Worm (Caenorhabditis elegans) whole organism, L1 larva: ENCODE measurements around the gene glb-15.

ENCODE experiments used
- C16A3.4 ChIP-seq: fragments of 150-350 bp; optimal IDR thresholded peaks from 2 replicates; lab custom pipeline; 2014; ENCODE audit warnings: missing biosample characterization, missing genetic modification characterization
- F16B12.6 ChIP-seq: fragments of 150-350 bp; optimal IDR thresholded peaks from 2 replicates; lab custom pipeline; 2014; ENCODE audit warnings: missing biosample characterization, missing genetic modification characterization
- Y116A8C.19 ChIP-seq: sonication (generic microtip); optimal IDR thresholded peaks from 2 replicates; lab custom pipeline; 2016; ENCODE audit warnings: missing compliant biosample characterization, missing genetic modification characterization, borderline replicate concordance
- aha-1 ChIP-seq: fragments of 150-350 bp; optimal IDR thresholded peaks from 2 replicates; lab custom pipeline; 2014; ENCODE audit warnings: missing biosample characterization, missing genetic modification characterization
- alr-1 ChIP-seq: fragments of 200-800 bp; sonication (Bioruptor generic); optimal IDR thresholded peaks from 2 replicates; lab custom pipeline; 2018; ENCODE audit warnings: borderline replicate concordance, mild to moderate bottlenecking, missing genetic modification characterization, missing compliant biosample characterization
- aly-2 ChIP-seq: fragments of 150-350 bp; optimal IDR thresholded peaks from 2 replicates; lab custom pipeline; 2014; ENCODE audit warnings: missing biosample characterization, missing genetic modification characterization
- ama-1 ChIP-seq: fragments of 150-350 bp; optimal IDR thresholded peaks from 2 replicates; lab custom pipeline; 2014
- ceh-82 ChIP-seq, 3 experiments: fragments of 150-350 bp in 1 of 3; sonication (generic microtip) in 2 of 3; optimal IDR thresholded peaks; 2 replicates each; lab custom pipeline; 2014 to 2017; ENCODE audit warnings: missing biosample characterization in 3 of 3, missing genetic modification characterization in 3 of 3
- ceh-90 ChIP-seq: sonication (generic microtip); optimal IDR thresholded peaks from 2 replicates; lab custom pipeline; 2016; ENCODE audit warnings: missing genetic modification characterization, missing compliant biosample characterization
- ces-1 ChIP-seq: fragments of 150-350 bp; optimal IDR thresholded peaks from 2 replicates; lab custom pipeline; 2014; ENCODE audit warnings: missing biosample characterization, missing genetic modification reagents, missing genetic modification characterization
- efl-3 ChIP-seq: fragments of 200-800 bp; sonication (Bioruptor generic); optimal IDR thresholded peaks from 2 replicates; lab custom pipeline; 2018; ENCODE audit warnings: mild to moderate bottlenecking, missing genetic modification characterization, missing compliant biosample characterization
- egl-13 ChIP-seq: sonication (generic microtip); optimal IDR thresholded peaks from 2 replicates; lab custom pipeline; 2016; ENCODE audit warnings: missing genotype, missing genetic modification reagents, missing genetic modification characterization, missing compliant biosample characterization
- fkh-10 ChIP-seq: sonication (generic microtip); optimal IDR thresholded peaks from 2 replicates; lab custom pipeline; 2017; ENCODE audit warnings: missing biosample characterization, missing genetic modification reagents, missing genetic modification characterization
- fkh-8 ChIP-seq: sonication (generic microtip); optimal IDR thresholded peaks from 2 replicates; lab custom pipeline; 2016; ENCODE audit warnings: mild to moderate bottlenecking, missing genetic modification characterization, missing compliant biosample characterization
- grh-1 ChIP-seq: fragments of 200-800 bp; sonication (Bioruptor generic); IDR thresholded peaks from 2 replicates; pipeline ENCODE4 v1.3.6; 2022; ENCODE audit warnings: missing genetic modification reagents, missing genetic modification characterization, missing compliant biosample characterization
- hlh-4 ChIP-seq: sonication (generic microtip); optimal IDR thresholded peaks from 2 replicates; lab custom pipeline; 2016; ENCODE audit warnings: mild to moderate bottlenecking, missing genetic modification characterization, missing compliant biosample characterization
- hpl-2 ChIP-seq: fragments of 150-350 bp; optimal IDR thresholded peaks from 2 replicates; lab custom pipeline; 2014; ENCODE audit warnings: missing biosample characterization, missing genetic modification reagents, missing genetic modification characterization
- irx-1 ChIP-seq: sonication (generic microtip); optimal IDR thresholded peaks from 2 replicates; lab custom pipeline; 2016; ENCODE audit warnings: missing genetic modification characterization, missing compliant biosample characterization
- jun-1 ChIP-seq: fragments of 150-350 bp; optimal IDR thresholded peaks from 2 replicates; lab custom pipeline; 2014; ENCODE audit warnings: missing biosample characterization, missing genetic modification reagents, missing genetic modification characterization
- lin-14 ChIP-seq: fragments of 200-800 bp; sonication (Bioruptor generic); optimal IDR thresholded peaks from 2 replicates; lab custom pipeline; 2018; ENCODE audit warnings: mild to moderate bottlenecking, missing genetic modification characterization, moderate library complexity, missing compliant biosample characterization
- lin-35 ChIP-seq, 2 experiments: fragments of 150-350 bp; optimal IDR thresholded peaks; 2 replicates each; lab custom pipeline; 2014; ENCODE audit warnings: missing biosample characterization in 2 of 2, missing genetic modification characterization in 2 of 2, missing genetic modification reagents in 2 of 2
- lsy-2 ChIP-seq, 2 experiments: fragments of 150-350 bp; optimal IDR thresholded peaks; 2 replicates each; lab custom pipeline; 2014; ENCODE audit warnings: missing biosample characterization in 2 of 2, missing genetic modification characterization in 2 of 2
- mdl-1 ChIP-seq, 2 experiments: fragments of 150-350 bp; optimal IDR thresholded peaks; 2 replicates each; lab custom pipeline; 2014 to 2017; ENCODE audit warnings: missing biosample characterization in 2 of 2, missing genetic modification characterization in 2 of 2, inconsistent platforms in 1 of 2
- mep-1 ChIP-seq: fragments of 150-350 bp; optimal IDR thresholded peaks from 2 replicates; lab custom pipeline; 2014; ENCODE audit warnings: missing biosample characterization, missing genetic modification characterization
- nhr-11 ChIP-seq: fragments of 150-350 bp; optimal IDR thresholded peaks from 2 replicates; lab custom pipeline; 2014; ENCODE audit warnings: missing biosample characterization, missing genetic modification characterization
- nhr-19 ChIP-seq: fragments of 200-800 bp; sonication (Bioruptor generic); conservative IDR thresholded peaks from 2 replicates; pipeline ENCODE4 v1.3.6; 2022; ENCODE audit warnings: missing genetic modification characterization, missing compliant biosample characterization
- nhr-20 ChIP-seq: sonication (generic microtip); optimal IDR thresholded peaks from 2 replicates; lab custom pipeline; 2016; ENCODE audit warnings: mild to moderate bottlenecking, missing genetic modification characterization, missing compliant biosample characterization
- nhr-28 ChIP-seq: fragments of 150-350 bp; optimal IDR thresholded peaks from 2 replicates; lab custom pipeline; 2014; ENCODE audit warnings: missing biosample characterization, missing genetic modification characterization
- nhr-71 ChIP-seq: sonication (generic microtip); optimal IDR thresholded peaks from 2 replicates; lab custom pipeline; 2016; ENCODE audit warnings: mild to moderate bottlenecking, missing genetic modification characterization, moderate library complexity, missing compliant biosample characterization
- nhr-76 ChIP-seq: sonication (generic microtip); optimal IDR thresholded peaks from 2 replicates; lab custom pipeline; 2017; ENCODE audit warnings: missing biosample characterization, missing genetic modification characterization
- nhr-85 ChIP-seq: sonication (generic microtip); peaks from one replicate; lab custom pipeline; 2016; ENCODE audit warnings: missing genetic modification characterization, inconsistent platforms, missing compliant biosample characterization
- pqm-1 ChIP-seq: sonication (generic microtip); optimal IDR thresholded peaks from 3 replicates; lab custom pipeline; 2017; ENCODE audit warnings: missing biosample characterization, missing genetic modification characterization
- skn-1 ChIP-seq: fragments of 150-350 bp; optimal IDR thresholded peaks from 2 replicates; lab custom pipeline; 2014; ENCODE audit warnings: missing biosample characterization, missing genetic modification characterization
- sox-4 ChIP-seq: sonication (generic microtip); optimal IDR thresholded peaks from 2 replicates; lab custom pipeline; 2016; ENCODE audit warnings: missing genetic modification characterization, missing compliant biosample characterization
- sup-37 ChIP-seq: fragments of 200-800 bp; sonication (Bioruptor generic); optimal IDR thresholded peaks from 2 replicates; lab custom pipeline; 2018; ENCODE audit warnings: mild to moderate bottlenecking, missing genetic modification characterization, missing compliant biosample characterization
- swsn-7 ChIP-seq: sonication (generic microtip); optimal IDR thresholded peaks from 2 replicates; lab custom pipeline; 2016; ENCODE audit warnings: missing genetic modification characterization, missing compliant biosample characterization
- tbx-2 ChIP-seq: sonication (generic microtip); optimal IDR thresholded peaks from 2 replicates; lab custom pipeline; 2016; ENCODE audit warnings: missing genetic modification characterization, missing compliant biosample characterization
- unc-30 ChIP-seq: sonication (generic microtip); optimal IDR thresholded peaks from 2 replicates; lab custom pipeline; 2017; ENCODE audit warnings: missing biosample characterization, missing genetic modification characterization
- unc-62 ChIP-seq: fragments of 150-350 bp; optimal IDR thresholded peaks from 2 replicates; lab custom pipeline; 2014; ENCODE audit warnings: missing biosample characterization, missing genetic modification reagents, missing genetic modification characterization
- unc-98 ChIP-seq: fragments of 200-800 bp; sonication (Bioruptor generic); IDR thresholded peaks from 2 replicates; pipeline ENCODE4 v1.3.6; 2022; ENCODE audit warnings: missing genetic modification characterization, missing compliant biosample characterization
- vab-15 ChIP-seq: sonication (generic microtip); optimal IDR thresholded peaks from 2 replicates; lab custom pipeline; 2017; ENCODE audit warnings: missing genotype, mild to moderate bottlenecking, missing genetic modification characterization, missing compliant biosample characterization
- zag-1 ChIP-seq: fragments of 150-350 bp; optimal IDR thresholded peaks from 2 replicates; lab custom pipeline; 2014; ENCODE audit warnings: missing biosample characterization, missing genetic modification characterization
- ztf-11 ChIP-seq, 2 experiments: sonication (generic microtip); optimal IDR thresholded peaks; 2 replicates each; lab custom pipeline; 2016 to 2017; ENCODE audit warnings: missing genetic modification characterization in 2 of 2, missing biosample characterization in 1 of 2, missing compliant biosample characterization in 1 of 2

glb-15 gene

ce11 chrV:11585122-11585521 lies 33.0 kb downstream of the glb-15 start (continued):
- TF ChIP-seq lin-14 (GFP tag; lab: Kevin White, UChicago) (no peak), nhr-20 (tag; lab: Kevin White, UChicago) (peak; percentile 75), egl-13 (tag; lab: Kevin White, UChicago) (no peak), ama-1 (lab: Kevin White, UChicago) (no peak), aha-1 (tag; lab: Kevin White, UChicago) (no peak), nhr-19 (GFP tag; lab: Robert Waterston, UW) (peak; percentile 66), nhr-76 (tag; lab: Kevin White, UChicago) (no peak), alr-1 (tag; lab: Kevin White, UChicago) (no peak), Y116A8C.19 (tag; lab: Kevin White, UChicago) (no peak)
- TF ChIP-seq, all 84 proteins: peak for 17

ce11 chrV:11583212-11583611 lies 34.9 kb downstream of the glb-15 start, which contains the start of gene srx-88:
srx-88 (plus strand) TSS chrV:11583512.
- no peak for TF ChIP-seq lin-14 (GFP tag; lab: Kevin White, UChicago)
- TF ChIP-seq, all 84 proteins: peak for 0

ce11 chrV:11580826-11581225 lies 37.2 kb downstream of the glb-15 start, which contains the start of gene srx-90:
srx-90 (plus strand) TSS chrV:11581126.
- TF ChIP-seq pqm-1 (tag; lab: Kevin White, UChicago) (no peak), zag-1 (tag; lab: Kevin White, UChicago) (no peak), lin-14 (GFP tag; lab: Kevin White, UChicago) (no peak), grh-1 (no peak)

ce11 chrV:11574563-11574962 lies 43.5 kb downstream of the glb-15 start:
- TF ChIP-seq mdl-1 (tag; optimal IDR thresholded peaks at IDR 0.05; lab: Kevin White, UChicago), result no peak
- peak in 1 of 2 experiments; percentile 51 for TF ChIP-seq lsy-2 (tag; optimal IDR thresholded peaks at IDR 0.05; lab: Kevin White, UChicago)

- TF ChIP-seq ceh-90 (tag; lab: Kevin White, UChicago) (no peak), hpl-2 (GFP tag; lab: Kevin White, UChicago) (peak; percentile 46), aly-2 (no peak), mep-1 (tag; lab: Kevin White, UChicago) (no peak), vab-15 (tag; lab: Kevin White, UChicago) (no peak), sup-37 (GFP tag; lab: Kevin White, UChicago) (no peak), alr-1 (tag; lab: Kevin White, UChicago) (no peak), fkh-8 (tag; lab: Kevin White, UChicago) (no peak), jun-1 (peak; percentile 42), C16A3.4 (peak; percentile 92), skn-1 (tag; lab: Kevin White, UChicago) (peak; percentile 6), nhr-71 (peak; percentile 100), unc-62 (GFP tag; lab: Kevin White, UChicago) (no peak), hlh-4 (tag; lab: Kevin White, UChicago) (no peak), F16B12.6 (no peak), unc-98 (GFP tag; lab: Robert Waterston, UW) (no peak), irx-1 (tag; lab: Kevin White, UChicago) (peak; percentile 55), sox-4 (tag; lab: Kevin White, UChicago) (no peak), egl-13 (tag; lab: Kevin White, UChicago) (no peak), nhr-28 (no peak), ceh-82 (tag; optimal IDR thresholded peaks at IDR 0.05; lab: Kevin White, UChicago) (no peak), lin-14 (GFP tag; lab: Kevin White, UChicago) (peak; percentile 97), tbx-2 (peak; percentile 76), fkh-10 (no peak), nhr-76 (tag; lab: Kevin White, UChicago) (no peak), ces-1 (no peak), unc-30 (no peak), nhr-85 (tag; lab: Kevin White, UChicago) (peak; percentile 99), swsn-7 (peak; percentile 61), ztf-11 (tag; optimal IDR thresholded peaks at IDR 0.05; lab: Kevin White, UChicago) (no peak), lin-35 (GFP tag; optimal IDR thresholded peaks at IDR 0.05; lab: Kevin White, UChicago) (peak in 1 of 2 experiments; percentile 85), efl-3 (GFP tag; lab: Kevin White, UChicago) (no peak), nhr-11 (no peak), Y116A8C.19 (tag; lab: Kevin White, UChicago) (no peak)
Measured at ce11 chrV:11572803-11573490, 45.1 kb downstream of the glb-15 start, which contains the start of the genes H12C20.7 and nhr-68. H12C20.7 (minus strand) TSS chrV:11572990. nhr-68 (plus strand) TSS chrV:11573440.
